Worm (Caenorhabditis elegans): ENCODE results near the gene K08D8.6.

Gene K08D8.6

ce11 chrIV:12842121-12842520, 48.2 kb downstream of the K08D8.6 start (continued):
- TF ChIP-seq arid-1 (GFP tag; conservative IDR thresholded peaks at IDR 0.05) (no peak), zip-2 (tag; optimal IDR thresholded peaks at IDR 0.05) (no peak), nhr-102 (tag; optimal IDR thresholded peaks at IDR 0.05) (peak; percentile 91), lsy-2 (tag; optimal IDR thresholded peaks at IDR 0.05) (peak in 1 of 2 experiments; percentile 42), nhr-48 (tag; optimal IDR thresholded peaks at IDR 0.05) (peak; percentile 91), tra-1 (GFP tag; IDR thresholded peaks at IDR 0.05) (peak; percentile 83), hlh-30 (tag; optimal IDR thresholded peaks at IDR 0.05; ENCODE audit: insufficient read depth) (peak; percentile 32), nhr-6 (tag; optimal IDR thresholded peaks at IDR 0.05) (peak; percentile 87), dmd-6 (GFP tag; IDR thresholded peaks at IDR 0.05) (peak; percentile 98), ceh-20 (GFP tag; IDR thresholded peaks at IDR 0.05) (0 out of 2 replicates have a peak, but pooled peaks have one; percentile 28), nhr-77 (tag; optimal IDR thresholded peaks at IDR 0.05) (peak; percentile 83)

- peak in 1 of 2 experiments; percentile 67 for TF ChIP-seq unc-62 (GFP tag; optimal IDR thresholded peaks at IDR 0.05 in 1 of 2)
- no peak for TF ChIP-seq unc-62 (tag; optimal IDR thresholded peaks at IDR 0.05)
- no peak for TF ChIP-seq nhr-77 (tag; optimal IDR thresholded peaks at IDR 0.05)
- TF ChIP-seq ama-1 (optimal IDR thresholded peaks at IDR 0.05) = no peak
- TF ChIP-seq fkh-10 (GFP tag; optimal IDR thresholded peaks at IDR 0.05) = no peak
- no peak for TF ChIP-seq F37D6.2 (tag; optimal IDR thresholded peaks at IDR 0.05)
- no peak for TF ChIP-seq mxl-3 (GFP tag; optimal IDR thresholded peaks at IDR 0.05)
- TF ChIP-seq nhr-48 (tag; optimal IDR thresholded peaks at IDR 0.05) = no peak
- no peak for TF ChIP-seq zip-11 (GFP tag; IDR thresholded peaks at IDR 0.05)
- TF ChIP-seq pha-4 (GFP tag; IDR thresholded peaks at IDR 0.05) = peak; percentile 6; the same call in 1 of the 2 replicates
- no peak for TF ChIP-seq pha-4 (tag; optimal IDR thresholded peaks at IDR 0.05)
- TF ChIP-seq lin-38 (GFP tag; IDR thresholded peaks at IDR 0.05) = no peak
Observed at ce11 chrIV:12840873-12841272, 49.4 kb downstream of the K08D8.6 start.

- TF ChIP-seq lin-39 (tag; optimal IDR thresholded peaks at IDR 0.05) = no peak
- no peak for TF ChIP-seq nhr-237 (tag; optimal IDR thresholded peaks at IDR 0.05)
- peak; percentile 26 for TF ChIP-seq hlh-30 (tag; optimal IDR thresholded peaks at IDR 0.05; ENCODE audit: insufficient read depth)
- no peak for TF ChIP-seq snpc-4 (tag; optimal IDR thresholded peaks at IDR 0.05)
- TF ChIP-seq ama-1 (optimal IDR thresholded peaks at IDR 0.05) = peak; percentile 84
- no peak for TF ChIP-seq dmd-9 (GFP tag; IDR thresholded peaks at IDR 0.05)
- TF ChIP-seq dve-1 (tag; optimal IDR thresholded peaks at IDR 0.05; ENCODE audit: insufficient read depth) = peak; percentile 14
- 0 out of 2 replicates have a peak, but pooled peaks have one; percentile 26 for TF ChIP-seq dmd-6 (GFP tag; IDR thresholded peaks at IDR 0.05)
- no peak for TF ChIP-seq attf-4 (tag; optimal IDR thresholded peaks at IDR 0.05)
- TF ChIP-seq mdt-29 (GFP tag; IDR thresholded peaks at IDR 0.05) = no peak
- no peak for TF ChIP-seq madf-9 (GFP tag; conservative IDR thresholded peaks at IDR 0.05)
- no peak for TF ChIP-seq lin-15B (tag; optimal IDR thresholded peaks at IDR 0.05)
- no peak for TF ChIP-seq nhr-76 (tag; optimal IDR thresholded peaks at IDR 0.05)
- no peak for TF ChIP-seq R02D3.7 (tag; optimal IDR thresholded peaks at IDR 0.05)
- 0 out of 2 replicates have a peak, but pooled peaks have one; percentile 28 for TF ChIP-seq arid-1 (GFP tag; conservative IDR thresholded peaks at IDR 0.05)
- no peak for TF ChIP-seq Y105C5A.15 (GFP tag; IDR thresholded peaks at IDR 0.05)
- TF ChIP-seq mdl-1 (tag; optimal IDR thresholded peaks at IDR 0.05) = peak in 1 of 2 experiments; percentile 37
- TF ChIP-seq nhr-42 (GFP tag; IDR thresholded peaks at IDR 0.05) = no peak
- TF ChIP-seq rbr-2 (tag; optimal IDR thresholded peaks at IDR 0.05) = peak; percentile 19
- TF ChIP-seq lin-1 (GFP tag; IDR thresholded peaks at IDR 0.05) = 0 out of 2 replicates have a peak, but pooled peaks have one; percentile 25
- TF ChIP-seq snpc-1.2 (GFP tag; IDR thresholded peaks at IDR 0.05) = 0 out of 2 replicates have a peak, but pooled peaks have one; percentile 19
- no peak for TF ChIP-seq ceh-28 (tag; optimal IDR thresholded peaks at IDR 0.05)
- TF ChIP-seq ctbp-1 (GFP tag; IDR thresholded peaks at IDR 0.05) = no peak
- TF ChIP-seq mxl-2 (GFP tag; conservative IDR thresholded peaks at IDR 0.05) = no peak
- no peak for TF ChIP-seq set-16 (GFP tag; IDR thresholded peaks at IDR 0.05)
- no peak for TF ChIP-seq ZK546.5 (tag; optimal IDR thresholded peaks at IDR 0.05)
- peak; percentile 48 for TF ChIP-seq hlh-11 (tag; optimal IDR thresholded peaks at IDR 0.05)
- no peak for TF ChIP-seq pha-4 (GFP tag; IDR thresholded peaks at IDR 0.05)
- peak; percentile 36 for TF ChIP-seq pha-4 (tag; optimal IDR thresholded peaks at IDR 0.05)
- no peak for TF ChIP-seq pqm-1 (tag; optimal IDR thresholded peaks at IDR 0.05)
- TF ChIP-seq egl-43 (GFP tag; IDR thresholded peaks at IDR 0.05) = no peak
- peak; percentile 54 for TF ChIP-seq mes-2 (tag; optimal IDR thresholded peaks at IDR 0.05; ENCODE audit: poor library complexity, severe bottlenecking)
- no peak for TF ChIP-seq Y48G9A.11 (GFP tag; IDR thresholded peaks at IDR 0.05)
Observed at ce11 chrIV:12840348-12840747, 50.0 kb downstream of the K08D8.6 start.
